Worm (Caenorhabditis elegans) whole organism, mixed stage, embryonic: ENCODE data around the gene zip-12.

Experiments used
- M03D4.4 ChIP-seq: sonication (generic microtip); optimal IDR thresholded peaks from 2 replicates; lab custom pipeline; 2017; ENCODE audit warnings: mild to moderate bottlenecking, missing genetic modification characterization, missing compliant biosample characterization
- bed-3 ChIP-seq: fragments of 200-800 bp; sonication (Bioruptor generic); optimal IDR thresholded peaks from 3 replicates; lab custom pipeline; 2018; ENCODE audit warnings: mild to moderate bottlenecking, missing genetic modification characterization, moderate library complexity, missing compliant biosample characterization
- blmp-1 ChIP-seq: fragments of 150-350 bp; optimal IDR thresholded peaks from 2 replicates; lab custom pipeline; 2014; ENCODE audit warnings: missing biosample characterization, missing genetic modification characterization
- ceh-39 ChIP-seq: fragments of 150-350 bp; optimal IDR thresholded peaks from 2 replicates; lab custom pipeline; 2014; ENCODE audit warnings: missing biosample characterization, missing genetic modification characterization
- ceh-43 ChIP-seq: fragments of 200-800 bp; sonication (Bioruptor generic); optimal IDR thresholded peaks from 2 replicates; lab custom pipeline; 2018; ENCODE audit warnings: mild to moderate bottlenecking, missing genetic modification characterization, moderate library complexity, missing compliant biosample characterization
- ceh-83 ChIP-seq: fragments of 200-800 bp; sonication (Bioruptor generic); optimal IDR thresholded peaks from 2 replicates; lab custom pipeline; 2018; ENCODE audit warnings: mild to moderate bottlenecking, missing genetic modification characterization, missing compliant biosample characterization
- ces-1 ChIP-seq: fragments of 150-350 bp; optimal IDR thresholded peaks from 2 replicates; lab custom pipeline; 2014; ENCODE audit warnings: missing biosample characterization, missing genetic modification reagents, missing genetic modification characterization
- cnd-1 ChIP-seq: fragments of 200-800 bp; sonication (Bioruptor generic); optimal IDR thresholded peaks from 2 replicates; lab custom pipeline; 2018; ENCODE audit warnings: mild to moderate bottlenecking, missing genetic modification characterization, missing compliant biosample characterization
- drap-1 ChIP-seq: fragments of 200-800 bp; sonication (Bioruptor generic); optimal IDR thresholded peaks from 3 replicates; lab custom pipeline; 2018; ENCODE audit warnings: mild to moderate bottlenecking, missing genetic modification characterization, missing compliant biosample characterization
- elt-1 ChIP-seq: sonication (generic microtip); optimal IDR thresholded peaks from 2 replicates; lab custom pipeline; 2017; ENCODE audit warnings: missing genetic modification characterization, mild to moderate bottlenecking, missing compliant biosample characterization, antibody characterized with exemption, moderate library complexity, borderline replicate concordance; ENCODE audit not compliant: insufficient read depth
- elt-3 ChIP-seq: fragments of 150-350 bp; optimal IDR thresholded peaks from 2 replicates; lab custom pipeline; 2014; ENCODE audit warnings: missing biosample characterization, missing genetic modification characterization
- flh-1 ChIP-seq: fragments of 200-800 bp; sonication (Bioruptor generic); optimal IDR thresholded peaks from 2 replicates; lab custom pipeline; 2018; ENCODE audit warnings: mild to moderate bottlenecking, missing genetic modification characterization, moderate library complexity, missing compliant biosample characterization
- ham-2 ChIP-seq: fragments of 200-800 bp; sonication (Bioruptor generic); optimal IDR thresholded peaks from 2 replicates; lab custom pipeline; 2018; ENCODE audit warnings: mild to moderate bottlenecking, missing genetic modification characterization, missing compliant biosample characterization
- hlh-1 ChIP-seq: fragments of 150-350 bp; optimal IDR thresholded peaks from 2 replicates; lab custom pipeline; 2014; ENCODE audit warnings: missing biosample characterization, missing genetic modification reagents, missing genetic modification characterization
- lin-13 ChIP-seq: fragments of 150-350 bp; optimal IDR thresholded peaks from 2 replicates; lab custom pipeline; 2014; ENCODE audit warnings: missing biosample characterization, missing genetic modification characterization
- lin-32 ChIP-seq: fragments of 200-800 bp; sonication (Bioruptor generic); optimal IDR thresholded peaks from 2 replicates; lab custom pipeline; 2018; ENCODE audit warnings: mild to moderate bottlenecking, missing genetic modification characterization, missing compliant biosample characterization
- lsy-2 ChIP-seq: fragments of 150-350 bp; optimal IDR thresholded peaks from 2 replicates; lab custom pipeline; 2014; ENCODE audit warnings: missing biosample characterization, missing genetic modification characterization
- mep-1 ChIP-seq: fragments of 150-350 bp; optimal IDR thresholded peaks from 2 replicates; lab custom pipeline; 2017; ENCODE audit warnings: missing biosample characterization, missing genetic modification reagents, missing genetic modification characterization, inconsistent platforms
- mls-2 ChIP-seq: sonication (generic microtip); optimal IDR thresholded peaks from 2 replicates; lab custom pipeline; 2016; ENCODE audit warnings: mild to moderate bottlenecking, missing genetic modification characterization, moderate library complexity, missing compliant biosample characterization
- nhr-12 ChIP-seq: fragments of 150-350 bp; optimal IDR thresholded peaks from 2 replicates; lab custom pipeline; 2014; ENCODE audit warnings: missing biosample characterization, missing genetic modification characterization
- nhr-2 ChIP-seq: fragments of 150-350 bp; optimal IDR thresholded peaks from 2 replicates; lab custom pipeline; 2014; ENCODE audit warnings: missing biosample characterization, missing genetic modification characterization
- nhr-237 ChIP-seq: fragments of 150-350 bp; optimal IDR thresholded peaks from 2 replicates; lab custom pipeline; 2014; ENCODE audit warnings: missing biosample characterization, missing genetic modification characterization
- nhr-28 ChIP-seq: fragments of 150-350 bp; optimal IDR thresholded peaks from 2 replicates; lab custom pipeline; 2014; ENCODE audit warnings: missing biosample characterization, missing genetic modification characterization
- nhr-76 ChIP-seq: sonication (generic microtip); optimal IDR thresholded peaks from 2 replicates; lab custom pipeline; 2017; ENCODE audit warnings: missing biosample characterization, missing genetic modification characterization
- pha-4 ChIP-seq: fragments of 150-350 bp; optimal IDR thresholded peaks from 2 replicates; lab custom pipeline; 2018; ENCODE audit warnings: missing biosample characterization, missing genetic modification reagents, missing genetic modification characterization
- sem-2 ChIP-seq: fragments of 200-800 bp; sonication (Bioruptor generic); optimal IDR thresholded peaks from 2 replicates; lab custom pipeline; 2018; ENCODE audit warnings: mild to moderate bottlenecking, missing genetic modification characterization, missing compliant biosample characterization
- sptf-1 ChIP-seq: sonication (generic microtip); optimal IDR thresholded peaks from 2 replicates; lab custom pipeline; 2017; ENCODE audit warnings: mild to moderate bottlenecking, missing genetic modification characterization, moderate library complexity, missing compliant biosample characterization
- tbx-8 ChIP-seq: fragments of 200-800 bp; sonication (Bioruptor generic); optimal IDR thresholded peaks from 2 replicates; lab custom pipeline; 2018; ENCODE audit warnings: mild to moderate bottlenecking, missing genetic modification characterization, moderate library complexity, missing compliant biosample characterization
- unc-120 ChIP-seq: sonication (generic microtip); optimal IDR thresholded peaks from 2 replicates; lab custom pipeline; 2017; ENCODE audit warnings: missing genetic modification characterization, missing compliant biosample characterization; ENCODE audit not compliant: poor library complexity, severe bottlenecking
- unc-39 ChIP-seq: fragments of 150-350 bp; optimal IDR thresholded peaks from 2 replicates; lab custom pipeline; 2014; ENCODE audit warnings: missing biosample characterization, missing genetic modification characterization
- unc-62 ChIP-seq: fragments of 150-350 bp; optimal IDR thresholded peaks from 2 replicates; lab custom pipeline; 2014; ENCODE audit warnings: missing biosample characterization, missing genetic modification reagents, missing genetic modification characterization
- zip-8 ChIP-seq: fragments of 150-350 bp; optimal IDR thresholded peaks from 2 replicates; lab custom pipeline; 2014; ENCODE audit warnings: missing biosample characterization, missing genetic modification characterization
- ztf-11 ChIP-seq: fragments of 150-350 bp; optimal IDR thresholded peaks from 2 replicates; lab custom pipeline; 2014; ENCODE audit warnings: missing biosample characterization, missing genetic modification characterization

Gene zip-12

ce11 chrIII:12368462-12369306 is 41.0 kb downstream of the zip-12 start, which contains the start of gene his-72:
Gene his-72 (minus strand): TSS chrIII:12369050.
- TF ChIP-seq lin-13 (tag; lab: Kevin White, UChicago) = peak; percentile 27
- peak; percentile 75 for TF ChIP-seq ceh-83
- TF ChIP-seq ces-1 (GFP tag; lab: Kevin White, UChicago) = no peak
- peak; percentile 12 for TF ChIP-seq unc-62 (GFP tag; lab: Kevin White, UChicago)
- no peak for TF ChIP-seq tbx-8
- TF ChIP-seq nhr-12 = peak; percentile 45
- TF ChIP-seq mls-2 (tag; lab: Kevin White, UChicago) = peak; percentile 53
- peak; percentile 11 for TF ChIP-seq lsy-2 (tag; lab: Kevin White, UChicago)
- peak; percentile 7 for TF ChIP-seq bed-3 (GFP tag; lab: Kevin White, UChicago)
- peak; percentile 100 for TF ChIP-seq hlh-1 (tag; lab: Kevin White, UChicago)
- TF ChIP-seq zip-8 (tag; lab: Kevin White, UChicago) = no peak
- TF ChIP-seq drap-1 (GFP tag; lab: Kevin White, UChicago) = peak; percentile 54
- peak; percentile 3 for TF ChIP-seq pha-4 (tag; lab: Kevin White, UChicago)
- no peak for TF ChIP-seq nhr-237 (tag; lab: Kevin White, UChicago)
- TF ChIP-seq lin-32 = no peak
- TF ChIP-seq ham-2 (GFP tag; lab: Kevin White, UChicago) = peak; percentile 23
- TF ChIP-seq nhr-2 (tag; lab: Kevin White, UChicago) = no peak
- TF ChIP-seq sptf-1 (tag; lab: Kevin White, UChicago) = peak; percentile 45
- TF ChIP-seq elt-1 (tag; lab: Kevin White, UChicago) = no peak
- TF ChIP-seq ceh-39 (tag; lab: Kevin White, UChicago) = peak; percentile 46
- TF ChIP-seq unc-120 (tag; lab: Kevin White, UChicago) = peak; percentile 41
- TF ChIP-seq flh-1 = peak; percentile 3
- peak; percentile 52 for TF ChIP-seq cnd-1
- peak; percentile 50 for TF ChIP-seq mep-1 (tag; lab: Kevin White, UChicago)

- no peak for TF ChIP-seq blmp-1 (tag; lab: Kevin White, UChicago)
- no peak for TF ChIP-seq ham-2 (GFP tag; lab: Kevin White, UChicago)
- no peak for TF ChIP-seq lin-32
- TF ChIP-seq ceh-43 (GFP tag; lab: Kevin White, UChicago) = no peak
- peak; percentile 43 for TF ChIP-seq lin-13 (tag; lab: Kevin White, UChicago)
- TF ChIP-seq nhr-76 (tag; lab: Kevin White, UChicago) = no peak
- peak; percentile 100 for TF ChIP-seq hlh-1 (tag; lab: Kevin White, UChicago)
- no peak for TF ChIP-seq sem-2 (GFP tag; lab: Kevin White, UChicago)
- no peak for TF ChIP-seq tbx-8
- no peak for TF ChIP-seq ceh-83
- TF ChIP-seq mls-2 (tag; lab: Kevin White, UChicago) = no peak
- peak; percentile 37 for TF ChIP-seq ces-1 (GFP tag; lab: Kevin White, UChicago)
- TF ChIP-seq flh-1 = no peak
- TF ChIP-seq bed-3 (GFP tag; lab: Kevin White, UChicago) = no peak
These were observed 41.8 kb downstream of the zip-12 start for ce11 chrIII:12369476-12369875.

ce11 chrIII:12370011-12370506 is 42.3 kb downstream of the zip-12 start, which contains the start of gene rpt-6:
Gene rpt-6 (plus strand): TSS chrIII:12370456.
- no peak for TF ChIP-seq nhr-76 (tag; lab: Kevin White, UChicago)
- no peak for TF ChIP-seq ceh-39 (tag; lab: Kevin White, UChicago)
- peak; percentile 44 for TF ChIP-seq lsy-2 (tag; lab: Kevin White, UChicago)
- no peak for TF ChIP-seq unc-62 (GFP tag; lab: Kevin White, UChicago)
- no peak for TF ChIP-seq elt-3 (tag; lab: Kevin White, UChicago)
- TF ChIP-seq pha-4 (tag; lab: Kevin White, UChicago) = peak; percentile 30
- TF ChIP-seq lin-13 (tag; lab: Kevin White, UChicago) = peak; percentile 60
- TF ChIP-seq ham-2 (GFP tag; lab: Kevin White, UChicago) = no peak
- TF ChIP-seq nhr-2 (tag; lab: Kevin White, UChicago) = peak; percentile 3
- TF ChIP-seq sptf-1 (tag; lab: Kevin White, UChicago) = peak; percentile 4
- no peak for TF ChIP-seq nhr-28 (tag; lab: Kevin White, UChicago)
- no peak for TF ChIP-seq nhr-237 (tag; lab: Kevin White, UChicago)
- no peak for TF ChIP-seq ztf-11 (tag; lab: Kevin White, UChicago)
- no peak for TF ChIP-seq M03D4.4
- no peak for TF ChIP-seq drap-1 (GFP tag; lab: Kevin White, UChicago)
- TF ChIP-seq ces-1 (GFP tag; lab: Kevin White, UChicago) = peak; percentile 40
- TF ChIP-seq blmp-1 (tag; lab: Kevin White, UChicago) = no peak
- no peak for TF ChIP-seq cnd-1
- TF ChIP-seq tbx-8 = no peak
- no peak for TF ChIP-seq unc-120 (tag; lab: Kevin White, UChicago)
- TF ChIP-seq lin-32 = no peak
- no peak for TF ChIP-seq mls-2 (tag; lab: Kevin White, UChicago)
- no peak for TF ChIP-seq elt-1 (tag; lab: Kevin White, UChicago)
- TF ChIP-seq zip-8 (tag; lab: Kevin White, UChicago) = no peak
- peak; percentile 26 for TF ChIP-seq mep-1 (tag; lab: Kevin White, UChicago)
- TF ChIP-seq nhr-12 = no peak
- TF ChIP-seq sem-2 (GFP tag; lab: Kevin White, UChicago) = no peak
- TF ChIP-seq unc-39 (tag; lab: Kevin White, UChicago) = no peak
- no peak for TF ChIP-seq ceh-43 (GFP tag; lab: Kevin White, UChicago)
- no peak for TF ChIP-seq bed-3 (GFP tag; lab: Kevin White, UChicago)
- peak; percentile 94 for TF ChIP-seq hlh-1 (tag; lab: Kevin White, UChicago)
- TF ChIP-seq ceh-83 = no peak
